Fruit fly (Drosophila melanogaster) whole organism, wandering third instar larva: ENCODE results near the gene Ndc1.

Source experiments
- Abd-B ChIP-seq: fragments of >200 bp; optimal IDR thresholded peaks from 2 replicates; lab custom pipeline; 2017; ENCODE audit warnings: missing biosample characterization, missing genetic modification characterization
- Hnf4 ChIP-seq: fragments of 200-800 bp; sonication (Bioruptor generic); optimal IDR thresholded peaks from 2 replicates; lab custom pipeline; 2016; ENCODE audit warnings: missing biosample characterization, mild to moderate bottlenecking, missing genetic modification characterization
- Hr78 ChIP-seq: fragments of >200 bp; optimal IDR thresholded peaks from 2 replicates; lab custom pipeline; 2017; ENCODE audit warnings: missing biosample characterization, missing genetic modification characterization
- Jra ChIP-seq: sonication (Bioruptor generic); optimal IDR thresholded peaks from 2 replicates; lab custom pipeline; 2016; ENCODE audit warnings: missing biosample characterization, missing genetic modification characterization
- OdsH ChIP-seq: fragments of 200-800 bp; sonication (Bioruptor generic); optimal IDR thresholded peaks from 2 replicates; lab custom pipeline; 2016; ENCODE audit warnings: missing biosample characterization, mild to moderate bottlenecking, missing genetic modification characterization
- brk ChIP-seq: fragments of 200-800 bp; sonication (Bioruptor generic); optimal IDR thresholded peaks from 2 replicates; lab custom pipeline; 2016; ENCODE audit warnings: missing biosample characterization, mild to moderate bottlenecking, missing genetic modification characterization
- ey ChIP-seq: fragments of 200-800 bp; sonication (Bioruptor generic); optimal IDR thresholded peaks from 2 replicates; lab custom pipeline; 2016; ENCODE audit warnings: missing biosample characterization, missing genetic modification characterization
- fru ChIP-seq: fragments of 200-800 bp; sonication (Bioruptor generic); optimal IDR thresholded peaks from 3 replicates; lab custom pipeline; 2016; ENCODE audit warnings: missing biosample characterization, mild to moderate bottlenecking, missing genetic modification characterization
- sage ChIP-seq: fragments of 200-800 bp; sonication (Bioruptor generic); optimal IDR thresholded peaks from 2 replicates; lab custom pipeline; 2016; ENCODE audit warnings: missing biosample characterization, mild to moderate bottlenecking, missing genetic modification characterization

dm6 chr3R:23874752-23875151 is 49.4 kb upstream of the Ndc1 start:
- no peak for TF ChIP-seq Abd-B (GFP tag; lab: Kevin White, UChicago)
- no peak for TF ChIP-seq Jra (GFP tag; lab: Kevin White, UChicago)
- TF ChIP-seq sage (GFP tag; lab: Kevin White, UChicago) = no peak
- no peak for TF ChIP-seq brk (GFP tag; lab: Kevin White, UChicago)
- TF ChIP-seq Hr78 (GFP tag; lab: Kevin White, UChicago) = no peak
- no peak for TF ChIP-seq OdsH (GFP tag; lab: Kevin White, UChicago)
- TF ChIP-seq fru (GFP tag; lab: Kevin White, UChicago) = no peak
- no peak for TF ChIP-seq Hnf4 (GFP tag; lab: Kevin White, UChicago)
- no peak for TF ChIP-seq ey (GFP tag; lab: Kevin White, UChicago)
